Fruit fly (Drosophila melanogaster) ovary, adult (tissue): ENCODE data around the gene Glut4EF.

Experiments
- CG17801 ChIP-seq: fragments of 200-800 bp; optimal IDR thresholded peaks from 2 replicates; lab custom pipeline; 2019; ENCODE audit warnings: missing biosample characterization, mild to moderate bottlenecking, missing genetic modification characterization, moderate library complexity; ENCODE audit not compliant: partially characterized antibody

Gene Glut4EF

DNA sequence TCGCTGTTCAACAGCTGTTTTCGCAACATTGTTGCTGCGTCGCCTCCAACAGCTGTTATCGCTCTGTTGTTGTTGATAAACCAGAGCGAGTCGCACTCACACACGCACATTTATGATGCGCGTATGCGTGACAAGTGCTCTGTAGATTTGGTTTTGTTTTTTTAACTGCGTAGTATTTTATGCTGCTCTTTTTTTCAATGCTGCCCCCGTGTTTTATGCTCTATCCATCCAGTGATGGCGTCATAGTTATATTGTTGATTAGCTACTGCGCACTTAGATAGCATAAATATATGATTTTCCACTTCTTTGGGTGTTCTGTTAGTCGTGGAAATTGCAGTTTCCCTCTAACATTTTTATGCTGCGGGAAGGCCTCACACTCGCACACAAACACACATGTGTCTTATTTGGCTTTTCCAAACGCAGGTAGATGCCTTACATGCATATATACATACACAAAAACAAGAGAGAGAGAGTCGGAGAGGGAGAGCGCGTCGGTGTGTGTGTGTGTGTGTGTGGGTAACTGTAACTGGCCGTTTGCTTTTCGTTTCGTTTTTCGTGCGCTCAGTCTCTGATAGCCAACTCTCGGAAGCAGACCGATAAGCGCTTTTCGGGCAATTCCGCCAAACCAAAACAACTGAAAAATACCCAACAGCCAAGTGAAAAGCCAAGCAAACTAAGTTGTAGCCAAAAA is at the start of gene Glut4EF, which contains the start of gene CG46467:
TSS of gene Glut4EF (plus strand) at position 564 of the 691 bp plus-strand sequence.
TSS of gene CG46467 (plus strand) at position 564 of the 691 bp plus-strand sequence.
- no peak for TF ChIP-seq CG17801 (GFP tag; lab: Kevin White, UChicago)

- no peak for TF ChIP-seq CG17801 (GFP tag; lab: Kevin White, UChicago)
Observed at dm6 chr3R:9851653-9852052, 22.8 kb upstream of the Glut4EF start.

dm6 chr3R:9857785-9858184 is 16.7 kb upstream of the Glut4EF start:
- TF ChIP-seq CG17801 (GFP tag; lab: Kevin White, UChicago), result no peak

- TF ChIP-seq CG17801 (GFP tag; lab: Kevin White, UChicago), result no peak
Observed at dm6 chr3R:9860561-9860960, 13.9 kb upstream of the Glut4EF start.

dm6 chr3R:9865854-9866396 is 8.6 kb upstream of the Glut4EF start:
- no peak for TF ChIP-seq CG17801 (GFP tag; lab: Kevin White, UChicago)

DNA sequence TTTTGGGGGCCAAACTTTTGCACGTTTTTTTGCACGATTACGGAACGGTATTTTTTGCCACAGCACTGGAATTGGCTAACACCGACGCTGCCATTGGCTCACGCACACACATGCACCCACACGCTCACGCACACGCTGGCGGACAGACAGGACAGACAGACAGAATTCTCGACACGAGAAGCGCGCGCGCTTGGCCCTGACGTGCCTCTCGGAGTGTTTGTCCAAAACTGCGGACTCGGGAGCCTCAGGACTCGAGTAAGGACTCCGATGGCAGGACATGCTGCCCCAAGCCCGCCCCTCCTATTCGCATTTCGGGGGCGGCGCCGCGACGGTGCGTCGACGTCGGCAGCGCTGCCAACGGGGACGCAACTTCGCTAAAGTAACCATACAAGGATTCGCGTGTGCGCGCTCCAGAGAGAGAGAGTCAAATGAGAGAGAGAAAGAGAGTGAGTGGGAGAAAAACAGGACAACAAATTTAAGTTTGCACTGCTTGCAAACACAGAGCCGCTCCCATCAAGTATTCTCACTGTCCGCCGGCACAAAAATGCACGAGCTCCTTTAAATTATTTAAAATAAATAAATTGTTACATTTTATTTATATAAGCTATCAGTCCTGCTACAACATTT is 6.5 kb upstream of the Glut4EF start, which contains the start of gene Teh1:
TSS of gene Teh1 (minus strand) at position 210 of the 627 bp plus-strand sequence.
- no peak for TF ChIP-seq CG17801 (GFP tag; lab: Kevin White, UChicago)

- no peak for TF ChIP-seq CG17801 (GFP tag; lab: Kevin White, UChicago)
Observed at dm6 chr3R:9868538-9869398, 5.7 kb upstream of the Glut4EF start.

DNA sequence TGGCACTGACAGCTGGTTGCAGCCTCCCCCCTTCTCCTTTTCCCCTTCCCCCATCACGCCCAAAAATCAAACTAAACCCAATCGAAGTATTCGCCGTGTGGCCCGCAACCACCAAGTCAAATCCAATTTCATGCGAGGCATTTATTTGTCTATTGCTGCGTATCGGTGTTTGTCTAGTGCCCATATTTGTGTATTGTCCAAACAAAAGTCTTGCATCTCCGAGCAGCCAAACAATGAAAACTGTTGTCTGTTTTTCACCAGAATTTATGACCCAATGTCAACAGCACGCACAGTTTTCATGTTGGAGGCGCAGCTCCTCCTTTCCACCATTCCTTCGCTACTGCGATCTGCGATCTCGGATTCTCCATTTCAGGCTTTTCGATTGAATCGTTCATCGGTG is 4.5 kb upstream of the Glut4EF start:
- TF ChIP-seq CG17801 (GFP tag; lab: Kevin White, UChicago), result no peak

- no peak for TF ChIP-seq CG17801 (GFP tag; lab: Kevin White, UChicago)
Observed at dm6 chr3R:9870378-9870777, 4.1 kb upstream of the Glut4EF start.

DNA sequence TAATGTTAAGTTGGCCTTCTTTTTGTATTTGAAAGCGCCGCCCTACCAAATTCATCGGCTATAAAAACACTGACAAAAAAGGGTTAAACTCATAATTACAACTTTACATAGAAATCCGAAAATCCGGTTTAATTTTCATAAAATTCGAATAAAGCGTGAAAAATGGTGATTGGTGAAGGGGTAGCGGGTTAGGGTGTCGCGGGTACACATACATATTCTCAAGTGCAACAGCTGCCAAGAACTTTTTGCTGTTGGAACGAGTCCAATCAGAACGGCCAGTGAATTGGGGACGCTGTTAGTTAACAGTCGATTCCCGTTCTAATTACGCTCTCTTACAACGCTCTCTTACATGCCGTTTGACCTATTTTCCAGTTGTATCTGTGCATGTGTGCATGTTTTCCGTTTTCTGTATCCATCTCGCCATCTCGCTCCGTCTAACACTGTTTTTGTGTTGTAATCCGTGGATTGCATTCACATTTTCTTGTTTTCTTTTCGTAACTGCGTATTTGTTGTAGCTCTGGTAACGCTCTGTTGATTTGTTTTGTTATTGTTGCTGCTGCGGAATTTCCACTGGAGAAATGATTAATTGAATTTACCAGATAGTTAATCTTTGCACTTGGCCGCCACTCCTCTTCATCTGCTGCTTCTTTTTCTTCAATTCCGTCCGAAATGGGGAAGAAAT is 2.2 kb upstream of the Glut4EF start:
- no peak for TF ChIP-seq CG17801 (GFP tag; lab: Kevin White, UChicago)

- TF ChIP-seq CG17801 (GFP tag; lab: Kevin White, UChicago), result no peak
Observed at dm6 chr3R:9872815-9873752, 1.4 kb upstream of the Glut4EF start.

DNA sequence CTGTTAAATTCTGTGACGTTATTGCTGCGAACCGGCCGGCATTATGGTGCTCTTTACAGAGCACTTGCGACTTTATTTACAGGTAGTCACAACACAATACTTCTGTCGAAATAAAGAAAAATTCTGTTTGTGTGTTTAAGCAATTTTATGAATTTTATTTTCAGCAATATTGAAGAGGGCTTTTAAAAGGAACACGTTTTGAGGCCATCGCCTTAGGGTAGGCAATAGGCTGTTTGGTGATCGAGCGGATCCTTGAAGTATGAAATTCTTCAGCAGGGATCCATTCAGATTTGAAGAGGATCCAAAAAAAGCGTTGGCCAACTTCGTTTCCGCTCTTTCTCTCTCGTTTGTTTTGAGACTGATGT is 746 bp upstream of the Glut4EF start:
- TF ChIP-seq CG17801 (GFP tag; lab: Kevin White, UChicago), result no peak

DNA sequence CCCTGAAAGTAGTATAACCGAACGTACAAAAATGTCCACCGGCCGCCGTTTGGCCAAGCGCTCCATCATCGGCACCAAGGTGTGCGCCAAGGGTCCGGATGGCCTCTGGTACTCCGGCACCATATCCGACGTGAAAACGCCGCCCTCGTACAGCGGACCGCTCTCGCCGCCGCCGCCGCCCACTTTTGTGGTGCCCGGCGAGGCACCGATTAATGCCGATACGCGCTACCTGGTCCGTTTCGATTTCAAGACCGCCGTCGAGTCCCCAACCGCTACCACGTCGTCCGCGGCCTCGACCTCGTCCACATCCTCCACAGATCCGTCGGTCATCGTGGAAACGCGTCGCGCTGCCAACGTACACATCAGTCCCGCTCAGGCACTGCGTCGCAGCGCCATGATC is 1.2 kb downstream of the Glut4EF start:
- TF ChIP-seq CG17801 (GFP tag; lab: Kevin White, UChicago), result no peak
